Fruit fly (Drosophila melanogaster) whole organism, pupa: Measurements from ENCODE around the gene Mayo.

ENCODE experiments used
- CG10348 ChIP-seq: fragments of 200-800 bp; sonication (Bioruptor generic); IDR thresholded peaks from 2 replicates; pipeline ENCODE4 v1.3.6; 2022; ENCODE audit warnings: missing biosample characterization, missing genetic modification characterization
- CG12605 ChIP-seq: fragments of 200-800 bp; sonication (Bioruptor generic); IDR thresholded peaks from 2 replicates; pipeline ENCODE4 v1.3.6; 2022; ENCODE audit warnings: missing biosample characterization, missing genetic modification characterization
- CG13204 ChIP-seq: fragments of 200-800 bp; sonication (Bioruptor generic); optimal IDR thresholded peaks from 2 replicates; lab custom pipeline; 2018; ENCODE audit warnings: missing biosample characterization, mild to moderate bottlenecking, missing genetic modification characterization, moderate library complexity
- CG14655 ChIP-seq: fragments of 200-800 bp; sonication (Bioruptor generic); optimal IDR thresholded peaks from 3 replicates; lab custom pipeline; 2017; ENCODE audit warnings: mild to moderate bottlenecking, missing biosample characterization, missing genetic modification reagents, missing genetic modification characterization
- CG15710 ChIP-seq: fragments of 200-800 bp; sonication (Bioruptor generic); optimal IDR thresholded peaks from 2 replicates; lab custom pipeline; 2018; ENCODE audit warnings: missing biosample characterization, mild to moderate bottlenecking, missing genetic modification characterization, moderate library complexity
- CG17806 ChIP-seq: fragments of 200-800 bp; sonication (Bioruptor generic); optimal IDR thresholded peaks from 2 replicates; lab custom pipeline; 2018; ENCODE audit warnings: missing biosample characterization, mild to moderate bottlenecking, missing genetic modification characterization, moderate library complexity
- CG32121 ChIP-seq: fragments of 200-800 bp; sonication (Bioruptor generic); IDR thresholded peaks from 2 replicates; pipeline ENCODE4 v1.3.6; 2022; ENCODE audit warnings: missing biosample characterization, missing genetic modification characterization
- CG34367 ChIP-seq: fragments of 200-800 bp; sonication (Bioruptor generic); optimal IDR thresholded peaks from 2 replicates; lab custom pipeline; 2018; ENCODE audit warnings: missing biosample characterization, mild to moderate bottlenecking, missing genetic modification characterization
- CG4496 ChIP-seq: fragments of 200-800 bp; sonication (Bioruptor generic); IDR thresholded peaks from 3 replicates; pipeline ENCODE4 v1.3.6; 2022; ENCODE audit warnings: missing biosample characterization, missing genetic modification characterization
- CG8159 ChIP-seq: fragments of 200-800 bp; sonication (Bioruptor generic); optimal IDR thresholded peaks from 3 replicates; lab custom pipeline; 2018; ENCODE audit warnings: missing biosample characterization, mild to moderate bottlenecking, missing genetic modification characterization, moderate library complexity
- CG8301 ChIP-seq: fragments of 200-800 bp; sonication (Bioruptor generic); optimal IDR thresholded peaks from 2 replicates; lab custom pipeline; 2018; ENCODE audit warnings: missing biosample characterization, mild to moderate bottlenecking, missing genetic modification characterization
- CG9948 ChIP-seq: fragments of 200-800 bp; sonication (Bioruptor generic); optimal IDR thresholded peaks from 2 replicates; lab custom pipeline; 2018; ENCODE audit warnings: missing biosample characterization, mild to moderate bottlenecking, missing genetic modification characterization, moderate library complexity
- D1 ChIP-seq: fragments of 200-800 bp; sonication (Bioruptor generic); optimal IDR thresholded peaks from 2 replicates; lab custom pipeline; 2018; ENCODE audit warnings: missing biosample characterization, mild to moderate bottlenecking, missing genetic modification characterization, moderate library complexity
- EcR ChIP-seq: fragments of 200-800 bp; sonication (Bioruptor generic); optimal IDR thresholded peaks from 3 replicates; lab custom pipeline; 2019; ENCODE audit warnings: missing biosample characterization, missing genetic modification characterization, mild to moderate bottlenecking, moderate library complexity, missing genetic modification reagents
- Ets98B ChIP-seq: fragments of 200-800 bp; sonication (Bioruptor generic); IDR thresholded peaks from 2 replicates; pipeline ENCODE4 v1.3.6; 2022; ENCODE audit warnings: missing biosample characterization, missing genetic modification characterization
- Pif1A ChIP-seq: fragments of 200-800 bp; sonication (Bioruptor generic); optimal IDR thresholded peaks from 3 replicates; lab custom pipeline; 2016; ENCODE audit warnings: missing biosample characterization, missing genetic modification characterization
- Pif1B ChIP-seq: fragments of 200-800 bp; sonication (Bioruptor generic); optimal IDR thresholded peaks from 3 replicates; lab custom pipeline; 2016; ENCODE audit warnings: missing biosample characterization, missing genetic modification characterization
- Snoo ChIP-seq: fragments of 200-800 bp; sonication (Bioruptor generic); optimal IDR thresholded peaks from 3 replicates; lab custom pipeline; 2017; ENCODE audit warnings: missing biosample characterization, mild to moderate bottlenecking, missing genetic modification characterization, inconsistent platforms
- fd96Ca ChIP-seq: fragments of 200-800 bp; sonication (Bioruptor generic); IDR thresholded peaks from 3 replicates; pipeline ENCODE4 v1.3.6; 2022; ENCODE audit warnings: missing biosample characterization, missing genetic modification characterization
- gl ChIP-seq: fragments of 200-800 bp; sonication (Bioruptor generic); optimal IDR thresholded peaks from 2 replicates; lab custom pipeline; 2018; ENCODE audit warnings: missing biosample characterization, mild to moderate bottlenecking, missing genetic modification characterization
- rn ChIP-seq: fragments of 200-800 bp; sonication (Bioruptor generic); IDR thresholded peaks from 2 replicates; pipeline ENCODE4 v1.3.6; 2022; ENCODE audit warnings: missing biosample characterization, missing genetic modification characterization

Mayo gene

dm6 chr3R:31109126-31109525 is at the start of gene Mayo:
TSS of gene Mayo (minus strand) at chr3R:31109191.
- TF ChIP-seq Snoo (tag; lab: Kevin White, UChicago) = no peak

- TF ChIP-seq rn (GFP tag; lab: Robert Waterston, UW) = no peak
- no peak for TF ChIP-seq gl (tag; lab: Kevin White, UChicago)
- TF ChIP-seq CG4496 (GFP tag; lab: Robert Waterston, UW) = peak; percentile 26; the same call in 1 of the 3 replicates
- no peak for TF ChIP-seq CG8159 (tag; lab: Kevin White, UChicago)
- 0 out of 2 replicates have a peak, but pooled peaks have one; percentile 20 for TF ChIP-seq CG12605 (GFP tag; lab: Robert Waterston, UW)
- TF ChIP-seq Ets98B = 0 out of 2 replicates have a peak, but pooled peaks have one; percentile 51
- TF ChIP-seq, all 21 proteins: peak for 3
These were observed 37.9 kb upstream of the Mayo start for dm6 chr3R:31146920-31147319.

dm6 chr3R:31141691-31142090 is 32.7 kb upstream of the Mayo start:
- TF ChIP-seq CG10348 (GFP tag; lab: Robert Waterston, UW) (no peak), EcR (GFP tag; lab: Kevin White, UChicago) (no peak), Pif1B (GFP tag; lab: Kevin White, UChicago) (no peak), CG17806 (no peak), rn (GFP tag; lab: Robert Waterston, UW) (no peak), CG15710 (tag; lab: Kevin White, UChicago) (no peak), D1 (tag; lab: Kevin White, UChicago) (no peak), CG9948 (tag; lab: Kevin White, UChicago) (no peak), CG14655 (GFP tag; lab: Kevin White, UChicago) (no peak), CG8301 (tag; lab: Kevin White, UChicago) (no peak)

- TF ChIP-seq gl (tag; lab: Kevin White, UChicago) (no peak), CG32121 (GFP tag; lab: Robert Waterston, UW) (no peak), Pif1B (GFP tag; lab: Kevin White, UChicago) (no peak), CG13204 (peak; percentile 8), Pif1A (peak; percentile 44), CG9948 (tag; lab: Kevin White, UChicago) (no peak), D1 (tag; lab: Kevin White, UChicago) (no peak), CG10348 (GFP tag; lab: Robert Waterston, UW) (no peak), EcR (GFP tag; lab: Kevin White, UChicago) (no peak), CG4496 (GFP tag; lab: Robert Waterston, UW) (peak; percentile 78), Ets98B (peak; percentile 49), fd96Ca (GFP tag; lab: Robert Waterston, UW) (peak; percentile 39; the same call in 1 of the 3 replicates), CG34367 (tag; lab: Kevin White, UChicago) (peak; percentile 3), CG15710 (tag; lab: Kevin White, UChicago) (no peak), CG14655 (GFP tag; lab: Kevin White, UChicago) (peak; percentile 44), CG8301 (tag; lab: Kevin White, UChicago) (no peak), CG12605 (GFP tag; lab: Robert Waterston, UW) (no peak), Snoo (tag; lab: Kevin White, UChicago) (no peak), CG8159 (tag; lab: Kevin White, UChicago) (peak; percentile 27), rn (GFP tag; lab: Robert Waterston, UW) (no peak), CG17806 (no peak)
These were observed 25.1 kb upstream of the Mayo start, which contains the start of gene Gycbeta100B for dm6 chr3R:31134056-31134455. TSS of gene Gycbeta100B (plus strand) at chr3R:31134392.

dm6 chr3R:31130566-31130965 is 21.6 kb upstream of the Mayo start, which contains the start of gene Ktch:
TSS of gene Ktch (minus strand) at chr3R:31130666.
- no peak for TF ChIP-seq CG13204
- no peak for TF ChIP-seq Snoo (tag; lab: Kevin White, UChicago)
- no peak for TF ChIP-seq CG8301 (tag; lab: Kevin White, UChicago)
- TF ChIP-seq CG9948 (tag; lab: Kevin White, UChicago) = no peak
- TF ChIP-seq D1 (tag; lab: Kevin White, UChicago) = no peak
- TF ChIP-seq Ets98B = no peak
- TF ChIP-seq rn (GFP tag; lab: Robert Waterston, UW) = no peak
- TF ChIP-seq CG12605 (GFP tag; lab: Robert Waterston, UW) = no peak
- no peak for TF ChIP-seq CG10348 (GFP tag; lab: Robert Waterston, UW)
- no peak for TF ChIP-seq EcR (GFP tag; lab: Kevin White, UChicago)
- TF ChIP-seq CG8159 (tag; lab: Kevin White, UChicago) = no peak
- no peak for TF ChIP-seq CG32121 (GFP tag; lab: Robert Waterston, UW)
- no peak for TF ChIP-seq Pif1B (GFP tag; lab: Kevin White, UChicago)
- TF ChIP-seq fd96Ca (GFP tag; lab: Robert Waterston, UW) = no peak
- TF ChIP-seq CG14655 (GFP tag; lab: Kevin White, UChicago) = no peak
- no peak for TF ChIP-seq CG17806

dm6 chr3R:31127357-31127775 is 18.4 kb upstream of the Mayo start:
- TF ChIP-seq CG14655 (GFP tag; lab: Kevin White, UChicago) (no peak), CG17806 (no peak), Pif1B (GFP tag; lab: Kevin White, UChicago) (no peak), CG10348 (GFP tag; lab: Robert Waterston, UW) (no peak), gl (tag; lab: Kevin White, UChicago) (no peak), CG4496 (GFP tag; lab: Robert Waterston, UW) (no peak), EcR (GFP tag; lab: Kevin White, UChicago) (no peak)
